Fruit fly (Drosophila melanogaster) whole organism, wandering third instar larva: Measurements from ENCODE around the gene Met.

Experiments used
- CG32264 ChIP-seq: fragments of 200-800 bp; sonication (Bioruptor generic); optimal IDR thresholded peaks from 2 replicates; lab custom pipeline; 2016; ENCODE audit warnings: missing biosample characterization, missing genetic modification characterization
- Dfd ChIP-seq: fragments of >200 bp; optimal IDR thresholded peaks from 2 replicates; lab custom pipeline; 2017; ENCODE audit warnings: missing biosample characterization, missing genetic modification characterization
- Hr78 ChIP-seq: fragments of >200 bp; optimal IDR thresholded peaks from 2 replicates; lab custom pipeline; 2017; ENCODE audit warnings: missing biosample characterization, missing genetic modification characterization
- Hr83 ChIP-seq: fragments of 200-300 bp; sonication (Bioruptor generic); optimal IDR thresholded peaks from 2 replicates; lab custom pipeline; 2016; ENCODE audit warnings: missing biosample characterization, mild to moderate bottlenecking, missing genetic modification characterization, moderate library complexity; ENCODE audit not compliant: poor library complexity, severe bottlenecking
- Sp1 ChIP-seq: fragments of 200-800 bp; sonication (Bioruptor generic); optimal IDR thresholded peaks from 3 replicates; lab custom pipeline; 2019; ENCODE audit warnings: missing biosample characterization, mild to moderate bottlenecking, missing genetic modification characterization, moderate library complexity
- dsf ChIP-seq: sonication (Bioruptor generic); optimal IDR thresholded peaks from 2 replicates; lab custom pipeline; 2016; ENCODE audit warnings: missing biosample characterization, missing genetic modification characterization, borderline replicate concordance
- h ChIP-seq: fragments of 200-800 bp; sonication (Bioruptor generic); optimal IDR thresholded peaks from 3 replicates; lab custom pipeline; 2016; ENCODE audit warnings: missing biosample characterization, mild to moderate bottlenecking, missing genetic modification characterization
- psq ChIP-seq: fragments of 200-800 bp; sonication (Bioruptor generic); optimal IDR thresholded peaks from 3 replicates; lab custom pipeline; 2017; ENCODE audit warnings: missing biosample characterization, mild to moderate bottlenecking, missing genetic modification characterization, moderate library complexity
- tai ChIP-seq: sonication (Bioruptor generic); optimal IDR thresholded peaks from 2 replicates; lab custom pipeline; 2016; ENCODE audit warnings: missing biosample characterization, missing genetic modification characterization
- usp ChIP-seq: fragments of >200 bp; optimal IDR thresholded peaks from 2 replicates; lab custom pipeline; 2017; ENCODE audit warnings: missing biosample characterization, missing genetic modification characterization
- woc ChIP-seq: sonication (Bioruptor generic); optimal IDR thresholded peaks from 2 replicates; lab custom pipeline; 2016; ENCODE audit warnings: missing biosample characterization, mild to moderate bottlenecking, missing genetic modification characterization

dm6 chrX:11659634-11660033, 43.7 kb downstream of the Met start:
- TF ChIP-seq Dfd: no peak
- TF ChIP-seq tai (GFP tag; lab: Kevin White, UChicago): no peak
- no peak for TF ChIP-seq h (GFP tag; lab: Kevin White, UChicago)
- no peak for TF ChIP-seq woc (GFP tag; lab: Kevin White, UChicago)
- TF ChIP-seq Hr83 (GFP tag; lab: Kevin White, UChicago): no peak
- no peak for TF ChIP-seq usp (GFP tag; lab: Kevin White, UChicago)
- TF ChIP-seq dsf (GFP tag; lab: Kevin White, UChicago): no peak
- no peak for TF ChIP-seq CG32264 (GFP tag; lab: Kevin White, UChicago)
- TF ChIP-seq Hr78 (GFP tag; lab: Kevin White, UChicago): no peak
- TF ChIP-seq Sp1 (GFP tag; lab: Kevin White, UChicago): no peak
- TF ChIP-seq psq: no peak
